Worm (Caenorhabditis elegans): ENCODE results near the gene fbxa-218.

DNA sequence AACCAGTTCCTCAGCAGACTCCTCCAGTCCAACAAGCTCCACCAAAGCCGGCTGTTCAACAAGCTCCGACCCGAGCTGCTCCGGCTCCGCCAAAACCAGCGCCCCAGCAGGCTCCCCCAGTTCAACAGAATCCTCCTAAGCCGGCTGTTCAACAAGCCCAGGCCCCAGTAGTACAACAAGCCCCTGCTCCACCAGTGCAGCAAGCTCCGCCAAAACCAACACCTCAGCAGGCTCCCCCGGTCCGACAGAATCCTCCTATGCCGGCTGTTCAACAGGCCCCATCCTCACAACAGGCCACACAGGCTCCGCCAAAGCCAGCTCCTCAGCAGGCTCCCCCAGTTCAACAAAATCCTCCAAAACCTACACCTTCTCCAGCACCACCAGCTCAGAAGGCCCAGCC, 34.3 kb downstream of the fbxa-218 start:
- TF ChIP-seq him-1 (tag; optimal IDR thresholded peaks at IDR 0.05) (no peak), W03F9.2 (tag; optimal IDR thresholded peaks at IDR 0.05) (no peak)
